Worm (Caenorhabditis elegans): ENCODE data around the gene hrg-3.

DNA sequence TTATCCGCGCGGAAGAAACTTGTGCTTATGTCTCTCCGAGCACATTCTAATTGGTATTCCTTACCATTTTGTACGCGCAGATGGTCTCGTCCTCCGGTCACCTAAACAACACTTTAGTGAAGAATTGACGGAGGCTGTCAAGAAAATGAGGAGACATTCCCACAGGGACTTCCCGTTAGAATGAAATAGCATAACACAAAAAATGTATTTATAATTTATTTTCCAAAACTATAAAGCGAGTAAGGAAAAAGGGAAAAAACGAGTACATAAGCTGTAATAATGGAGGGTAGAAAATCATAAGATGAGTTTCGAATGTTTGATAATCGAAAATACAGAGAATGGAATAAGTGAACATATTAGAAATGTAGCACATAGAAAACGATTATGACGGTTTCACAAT is 19.5 kb downstream of the hrg-3 start, which contains the start of gene F46B6.12:
- no peak for TF ChIP-seq med-1 (GFP tag; optimal IDR thresholded peaks at IDR 0.05; ENCODE audit: insufficient read depth)
- TF ChIP-seq tab-1 (GFP tag; IDR thresholded peaks at IDR 0.05), result no peak
- TF ChIP-seq ztf-29 (GFP tag; IDR thresholded peaks at IDR 0.05), result no peak
